Worm (Caenorhabditis elegans): ENCODE measurements around the gene ril-2.

- TF ChIP-seq cog-1 (tag; optimal IDR thresholded peaks at IDR 0.05) (no peak), T22C8.4 (GFP tag; IDR thresholded peaks at IDR 0.05) (no peak), klf-2 (GFP tag; conservative IDR thresholded peaks at IDR 0.05) (no peak), med-1 (GFP tag; optimal IDR thresholded peaks at IDR 0.05; ENCODE audit: insufficient read depth) (no peak)
Observed at ce11 chrV:12601835-12602234, 2.9 kb upstream of the ril-2 start.

Data from whole organism, midembryonic.